Worm (Caenorhabditis elegans): Measurements from ENCODE around the gene srh-266.

ce11 chrV:702260-702659 lies 37.7 kb downstream of the srh-266 start, which contains the start of gene srbc-37:
- TF ChIP-seq skn-1 (tag; optimal IDR thresholded peaks at IDR 0.05) (no peak), nhr-76 (tag; optimal IDR thresholded peaks at IDR 0.05) (no peak), elt-2 (tag; optimal IDR thresholded peaks at IDR 0.05) (no peak), aly-2 (tag; optimal IDR thresholded peaks at IDR 0.05) (no peak), elt-3 (tag; optimal IDR thresholded peaks at IDR 0.05) (no peak), ceh-82 (tag; optimal IDR thresholded peaks at IDR 0.05) (no peak), lin-15B (tag; optimal IDR thresholded peaks at IDR 0.05) (no peak), fkh-2 (tag; optimal IDR thresholded peaks at IDR 0.05) (no peak), fkh-10 (GFP tag; optimal IDR thresholded peaks at IDR 0.05) (no peak), pqm-1 (tag; optimal IDR thresholded peaks at IDR 0.05) (no peak), egl-27 (tag; optimal IDR thresholded peaks at IDR 0.05) (no peak), R02D3.7 (tag; optimal IDR thresholded peaks at IDR 0.05) (no peak), unc-39 (tag; optimal IDR thresholded peaks at IDR 0.05) (no peak), tbx-2 (tag; optimal IDR thresholded peaks at IDR 0.05) (no peak)
